Worm (Caenorhabditis elegans) whole organism, L3 larva: ENCODE measurements around the gene T20B5.2.

Experiments used
- ZK546.5 ChIP-seq: sonication (generic microtip); optimal IDR thresholded peaks from 2 replicates; lab custom pipeline; 2017; ENCODE audit warnings: missing biosample characterization, missing genetic modification characterization
- daf-12 ChIP-seq: fragments of 150-350 bp; optimal IDR thresholded peaks from 2 replicates; lab custom pipeline; 2014; ENCODE audit warnings: missing biosample characterization, missing genetic modification reagents, missing genetic modification characterization
- elt-2 ChIP-seq: sonication (generic microtip); optimal IDR thresholded peaks from 2 replicates; lab custom pipeline; 2016; ENCODE audit warnings: missing genetic modification reagents, mild to moderate bottlenecking, missing genetic modification characterization, missing compliant biosample characterization
- eor-1 ChIP-seq, 2 experiments: fragments of 150-350 bp; optimal IDR thresholded peaks; 2 replicates each; lab custom pipeline; 2014 to 2018; ENCODE audit warnings: missing biosample characterization in 2 of 2, missing genetic modification characterization in 2 of 2
- lin-39 ChIP-seq: fragments of 150-350 bp; optimal IDR thresholded peaks from 2 replicates; lab custom pipeline; 2018; ENCODE audit warnings: missing biosample characterization, missing genetic modification reagents, missing genetic modification characterization
- nhr-28 ChIP-seq: fragments of 150-350 bp; optimal IDR thresholded peaks from 2 replicates; lab custom pipeline; 2014; ENCODE audit warnings: missing biosample characterization, missing genetic modification characterization
- nhr-77 ChIP-seq: fragments of 150-350 bp; optimal IDR thresholded peaks from 2 replicates; lab custom pipeline; 2014; ENCODE audit warnings: missing biosample characterization, missing genetic modification characterization
- pha-4 ChIP-seq: fragments of 150-350 bp; optimal IDR thresholded peaks from 2 replicates; lab custom pipeline; 2014; ENCODE audit warnings: missing biosample characterization, missing genetic modification reagents, missing genetic modification characterization
- pqm-1 ChIP-seq: fragments of 150-350 bp; optimal IDR thresholded peaks from 2 replicates; lab custom pipeline; 2017; ENCODE audit warnings: missing biosample characterization, missing genetic modification characterization, inconsistent platforms
- sea-2 ChIP-seq: fragments of 150-350 bp; sonication (generic microtip); optimal IDR thresholded peaks from 4 replicates; lab custom pipeline; 2014; ENCODE audit warnings: missing biosample characterization, missing genetic modification reagents, missing genetic modification characterization
- snpc-4 ChIP-seq: fragments of 150-350 bp; optimal IDR thresholded peaks from 2 replicates; lab custom pipeline; 2014; ENCODE audit warnings: missing biosample characterization, missing genetic modification characterization
- tbx-2 ChIP-seq: sonication (generic microtip); optimal IDR thresholded peaks from 2 replicates; lab custom pipeline; 2016; ENCODE audit warnings: mild to moderate bottlenecking, missing genetic modification characterization, missing compliant biosample characterization
- ztf-11 ChIP-seq: fragments of 150-350 bp; optimal IDR thresholded peaks from 2 replicates; lab custom pipeline; 2014; ENCODE audit warnings: missing biosample characterization, missing genetic modification characterization
- ztf-4 ChIP-seq: fragments of 150-350 bp; optimal IDR thresholded peaks from 2 replicates; lab custom pipeline; 2014; ENCODE audit warnings: missing biosample characterization, missing genetic modification characterization

ce11 chrX:9311225-9311624 is 19.7 kb upstream of the T20B5.2 start, which contains the start of gene H29C22.1:
- TF ChIP-seq ZK546.5 (tag; lab: Kevin White, UChicago) (no peak), sea-2 (GFP tag; lab: Kevin White, UChicago) (no peak), nhr-77 (tag; lab: Kevin White, UChicago) (no peak), nhr-28 (no peak), eor-1 (tag; optimal IDR thresholded peaks at IDR 0.05; lab: Kevin White, UChicago) (no peak), lin-39 (tag; lab: Kevin White, UChicago) (no peak), snpc-4 (tag; lab: Kevin White, UChicago) (no peak), daf-12 (tag; lab: Kevin White, UChicago) (no peak), pqm-1 (tag; lab: Kevin White, UChicago) (no peak), pha-4 (tag; lab: Kevin White, UChicago) (no peak), tbx-2 (tag; lab: Kevin White, UChicago) (no peak), ztf-11 (tag; lab: Kevin White, UChicago) (no peak), ztf-4 (tag; lab: Kevin White, UChicago) (no peak), elt-2 (no peak)
